Worm (Caenorhabditis elegans) whole organism, mixed stage, embryonic: ENCODE data around the gene ragc-1.

Experiments
- M03D4.4 ChIP-seq: sonication (generic microtip); optimal IDR thresholded peaks from 2 replicates; lab custom pipeline; 2017; ENCODE audit warnings: mild to moderate bottlenecking, missing genetic modification characterization, missing compliant biosample characterization
- bed-3 ChIP-seq: fragments of 200-800 bp; sonication (Bioruptor generic); optimal IDR thresholded peaks from 3 replicates; lab custom pipeline; 2018; ENCODE audit warnings: mild to moderate bottlenecking, missing genetic modification characterization, moderate library complexity, missing compliant biosample characterization
- ceh-39 ChIP-seq: fragments of 150-350 bp; optimal IDR thresholded peaks from 2 replicates; lab custom pipeline; 2014; ENCODE audit warnings: missing biosample characterization, missing genetic modification characterization
- ceh-43 ChIP-seq: fragments of 200-800 bp; sonication (Bioruptor generic); optimal IDR thresholded peaks from 2 replicates; lab custom pipeline; 2018; ENCODE audit warnings: mild to moderate bottlenecking, missing genetic modification characterization, moderate library complexity, missing compliant biosample characterization
- ceh-83 ChIP-seq: fragments of 200-800 bp; sonication (Bioruptor generic); optimal IDR thresholded peaks from 2 replicates; lab custom pipeline; 2018; ENCODE audit warnings: mild to moderate bottlenecking, missing genetic modification characterization, missing compliant biosample characterization
- ces-1 ChIP-seq: fragments of 150-350 bp; optimal IDR thresholded peaks from 2 replicates; lab custom pipeline; 2014; ENCODE audit warnings: missing biosample characterization, missing genetic modification reagents, missing genetic modification characterization
- drap-1 ChIP-seq: fragments of 200-800 bp; sonication (Bioruptor generic); optimal IDR thresholded peaks from 3 replicates; lab custom pipeline; 2018; ENCODE audit warnings: mild to moderate bottlenecking, missing genetic modification characterization, missing compliant biosample characterization
- flh-1 ChIP-seq: fragments of 200-800 bp; sonication (Bioruptor generic); optimal IDR thresholded peaks from 2 replicates; lab custom pipeline; 2018; ENCODE audit warnings: mild to moderate bottlenecking, missing genetic modification characterization, moderate library complexity, missing compliant biosample characterization
- lsy-2 ChIP-seq: fragments of 150-350 bp; optimal IDR thresholded peaks from 2 replicates; lab custom pipeline; 2014; ENCODE audit warnings: missing biosample characterization, missing genetic modification characterization
- mab-5 ChIP-seq: fragments of 150-350 bp; optimal IDR thresholded peaks from 2 replicates; lab custom pipeline; 2014; ENCODE audit warnings: missing biosample characterization, missing genetic modification characterization
- mep-1 ChIP-seq: fragments of 150-350 bp; optimal IDR thresholded peaks from 2 replicates; lab custom pipeline; 2017; ENCODE audit warnings: missing biosample characterization, missing genetic modification reagents, missing genetic modification characterization, inconsistent platforms
- mls-2 ChIP-seq: sonication (generic microtip); optimal IDR thresholded peaks from 2 replicates; lab custom pipeline; 2016; ENCODE audit warnings: mild to moderate bottlenecking, missing genetic modification characterization, moderate library complexity, missing compliant biosample characterization
- nhr-12 ChIP-seq: fragments of 150-350 bp; optimal IDR thresholded peaks from 2 replicates; lab custom pipeline; 2014; ENCODE audit warnings: missing biosample characterization, missing genetic modification characterization
- nhr-28 ChIP-seq: fragments of 150-350 bp; optimal IDR thresholded peaks from 2 replicates; lab custom pipeline; 2014; ENCODE audit warnings: missing biosample characterization, missing genetic modification characterization
- nhr-76 ChIP-seq: sonication (generic microtip); optimal IDR thresholded peaks from 2 replicates; lab custom pipeline; 2017; ENCODE audit warnings: missing biosample characterization, missing genetic modification characterization
- pha-4 ChIP-seq: fragments of 150-350 bp; optimal IDR thresholded peaks from 2 replicates; lab custom pipeline; 2018; ENCODE audit warnings: missing biosample characterization, missing genetic modification reagents, missing genetic modification characterization
- snpc-4 ChIP-seq: fragments of 150-350 bp; optimal IDR thresholded peaks from 2 replicates; lab custom pipeline; 2014; ENCODE audit warnings: missing biosample characterization, missing genetic modification characterization
- sptf-1 ChIP-seq: sonication (generic microtip); optimal IDR thresholded peaks from 2 replicates; lab custom pipeline; 2017; ENCODE audit warnings: mild to moderate bottlenecking, missing genetic modification characterization, moderate library complexity, missing compliant biosample characterization
- unc-120 ChIP-seq: sonication (generic microtip); optimal IDR thresholded peaks from 2 replicates; lab custom pipeline; 2017; ENCODE audit warnings: missing genetic modification characterization, missing compliant biosample characterization; ENCODE audit not compliant: poor library complexity, severe bottlenecking
- unc-39 ChIP-seq: fragments of 150-350 bp; optimal IDR thresholded peaks from 2 replicates; lab custom pipeline; 2014; ENCODE audit warnings: missing biosample characterization, missing genetic modification characterization
- unc-62 ChIP-seq: fragments of 150-350 bp; optimal IDR thresholded peaks from 2 replicates; lab custom pipeline; 2014; ENCODE audit warnings: missing biosample characterization, missing genetic modification reagents, missing genetic modification characterization

The ragc-1 gene

DNA sequence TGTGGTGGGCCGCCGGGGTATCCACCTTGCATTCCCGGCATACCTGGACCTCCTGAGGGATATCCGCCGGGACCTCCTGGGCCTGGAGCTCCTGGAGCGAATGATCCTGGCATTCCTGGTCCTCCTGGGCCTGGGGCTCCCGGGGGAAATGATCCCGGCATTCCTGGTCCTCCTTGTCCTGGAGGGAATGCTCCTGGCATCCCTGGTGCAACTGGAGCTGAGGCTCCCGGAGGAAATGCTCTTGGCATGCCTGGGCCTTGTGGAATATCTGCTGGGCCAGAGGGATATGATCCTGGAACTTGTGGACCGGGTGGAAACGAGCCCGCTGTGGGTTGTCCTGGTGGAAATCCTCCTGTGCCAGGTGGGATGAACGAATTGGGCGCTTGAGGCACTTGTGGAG is 39.7 kb downstream of the ragc-1 start:
- no peak for TF ChIP-seq mab-5 (tag; lab: Kevin White, UChicago)
- TF ChIP-seq lsy-2 (tag; lab: Kevin White, UChicago) = no peak
- no peak for TF ChIP-seq ceh-43
- TF ChIP-seq drap-1 (GFP tag; lab: Kevin White, UChicago) = no peak

DNA sequence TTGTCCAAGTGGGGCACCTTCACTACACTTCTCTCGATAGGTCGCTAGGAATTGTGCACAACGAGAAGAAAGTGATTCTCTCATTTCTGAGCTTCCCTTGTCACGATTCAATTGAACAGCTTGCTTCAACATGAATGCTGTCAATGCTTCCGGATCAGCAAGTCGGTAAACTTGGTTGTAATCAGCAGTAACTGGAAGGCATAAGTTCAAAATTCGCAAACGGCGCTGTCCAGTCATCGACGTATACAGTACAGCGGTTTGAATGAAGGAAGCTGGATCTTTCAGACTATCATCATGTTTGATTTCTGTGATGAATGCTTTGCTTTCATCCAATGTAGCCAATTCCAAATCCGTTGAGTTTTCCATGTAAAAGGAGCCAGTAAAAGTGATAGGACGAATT is 41.6 kb downstream of the ragc-1 start:
- TF ChIP-seq sptf-1 (tag; lab: Kevin White, UChicago) (no peak), ceh-83 (GFP tag; lab: Kevin White, UChicago) (no peak), ces-1 (GFP tag; lab: Kevin White, UChicago) (no peak), flh-1 (GFP tag; lab: Kevin White, UChicago) (no peak)

DNA sequence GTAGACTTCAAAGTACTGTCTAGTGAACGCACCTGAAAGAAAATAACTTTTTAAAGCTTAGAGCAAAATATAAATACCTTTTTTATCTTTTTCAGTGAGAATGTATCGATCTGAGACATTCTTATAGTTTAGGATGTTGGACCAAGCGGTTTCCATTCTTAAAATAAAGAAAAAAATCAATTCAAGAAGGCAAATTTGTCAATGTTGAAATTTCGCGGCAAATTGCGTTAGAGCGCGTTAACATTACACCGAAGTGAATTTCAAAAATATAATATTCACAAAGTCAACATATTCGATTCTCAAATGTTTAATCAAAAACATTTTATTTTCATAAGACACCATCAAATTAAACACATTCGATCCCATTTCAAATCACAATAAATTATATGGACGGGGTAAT is 43.1 kb downstream of the ragc-1 start, which contains the start of gene F12F6.7:
F12F6.7 (minus strand) TSS at position 157 of the 400 bp plus-strand sequence.
- TF ChIP-seq mls-2 (tag; lab: Kevin White, UChicago) (no peak), nhr-28 (tag; lab: Kevin White, UChicago) (no peak), bed-3 (GFP tag; lab: Kevin White, UChicago) (no peak), mep-1 (tag; lab: Kevin White, UChicago) (no peak), nhr-12 (tag; lab: Kevin White, UChicago) (no peak), unc-39 (tag; lab: Kevin White, UChicago) (no peak), sptf-1 (tag; lab: Kevin White, UChicago) (no peak), pha-4 (tag; lab: Kevin White, UChicago) (no peak), lsy-2 (tag; lab: Kevin White, UChicago) (no peak), unc-62 (GFP tag; lab: Kevin White, UChicago) (no peak), nhr-76 (tag; lab: Kevin White, UChicago) (no peak), M03D4.4 (tag; lab: Kevin White, UChicago) (no peak), snpc-4 (tag; lab: Kevin White, UChicago) (no peak), ceh-43 (no peak), unc-120 (no peak), mab-5 (tag; lab: Kevin White, UChicago) (no peak), ceh-39 (tag; lab: Kevin White, UChicago) (no peak)
